Worm (Caenorhabditis elegans) whole organism, L3 larva: Measurements from ENCODE around the gene sru-22.

Experiments
- aly-2 ChIP-seq: fragments of 150-350 bp; optimal IDR thresholded peaks from 2 replicates; lab custom pipeline; 2014; ENCODE audit warnings: missing biosample characterization, missing genetic modification characterization
- ama-1 ChIP-seq: fragments of 150-350 bp; optimal IDR thresholded peaks from 2 replicates; lab custom pipeline; 2018
- ceh-28 ChIP-seq: fragments of 150-350 bp; optimal IDR thresholded peaks from 2 replicates; lab custom pipeline; 2014; ENCODE audit warnings: missing biosample characterization, missing genetic modification reagents, missing genetic modification characterization
- ceh-82 ChIP-seq: fragments of 150-350 bp; optimal IDR thresholded peaks from 2 replicates; lab custom pipeline; 2014; ENCODE audit warnings: missing biosample characterization, missing genetic modification characterization
- daf-12 ChIP-seq: fragments of 150-350 bp; optimal IDR thresholded peaks from 2 replicates; lab custom pipeline; 2014; ENCODE audit warnings: missing biosample characterization, missing genetic modification reagents, missing genetic modification characterization
- egl-27 ChIP-seq: sonication (generic microtip); optimal IDR thresholded peaks from 4 replicates; lab custom pipeline; 2017; ENCODE audit warnings: missing biosample characterization, missing genetic modification reagents, missing genetic modification characterization
- egl-5 ChIP-seq: fragments of 150-350 bp; optimal IDR thresholded peaks from 2 replicates; lab custom pipeline; 2017; ENCODE audit warnings: missing biosample characterization, missing genetic modification reagents, missing genetic modification characterization, inconsistent platforms
- elt-1 ChIP-seq: fragments of 150-350 bp; optimal IDR thresholded peaks from 2 replicates; lab custom pipeline; 2014; ENCODE audit warnings: missing biosample characterization, missing genetic modification characterization
- elt-2 ChIP-seq: sonication (generic microtip); optimal IDR thresholded peaks from 2 replicates; lab custom pipeline; 2016; ENCODE audit warnings: missing genetic modification reagents, mild to moderate bottlenecking, missing genetic modification characterization, missing compliant biosample characterization
- fkh-10 ChIP-seq: sonication (generic microtip); optimal IDR thresholded peaks from 2 replicates; lab custom pipeline; 2017; ENCODE audit warnings: missing biosample characterization, missing genetic modification reagents, missing genetic modification characterization
- fos-1 ChIP-seq: fragments of 150-350 bp; optimal IDR thresholded peaks from 2 replicates; lab custom pipeline; 2014; ENCODE audit warnings: missing biosample characterization, missing genetic modification characterization
- lin-39 ChIP-seq: fragments of 150-350 bp; optimal IDR thresholded peaks from 2 replicates; lab custom pipeline; 2018; ENCODE audit warnings: missing biosample characterization, missing genetic modification reagents, missing genetic modification characterization
- mdl-1 ChIP-seq: fragments of 150-350 bp; optimal IDR thresholded peaks from 2 replicates; lab custom pipeline; 2014; ENCODE audit warnings: missing biosample characterization, missing genetic modification characterization
- mml-1 ChIP-seq: fragments of 150-350 bp; sonication (generic microtip); optimal IDR thresholded peaks from 3 replicates; lab custom pipeline; 2014; ENCODE audit warnings: missing biosample characterization, missing genetic modification characterization
- nfya-1 ChIP-seq: sonication (generic microtip); optimal IDR thresholded peaks from 2 replicates; lab custom pipeline; 2017; ENCODE audit warnings: missing genetic modification characterization, mild to moderate bottlenecking, missing compliant biosample characterization, antibody characterized with exemption, moderate library complexity; ENCODE audit not compliant: insufficient read depth
- nhr-12 ChIP-seq: fragments of 150-350 bp; optimal IDR thresholded peaks from 2 replicates; lab custom pipeline; 2014; ENCODE audit warnings: missing biosample characterization, missing genetic modification characterization
- nhr-237 ChIP-seq: fragments of 150-350 bp; optimal IDR thresholded peaks from 2 replicates; lab custom pipeline; 2014; ENCODE audit warnings: missing biosample characterization, missing genetic modification characterization
- nhr-25 ChIP-seq: sonication (generic microtip); optimal IDR thresholded peaks from 2 replicates; lab custom pipeline; 2017; ENCODE audit warnings: missing biosample characterization, missing genetic modification characterization
- nhr-28 ChIP-seq: fragments of 150-350 bp; optimal IDR thresholded peaks from 2 replicates; lab custom pipeline; 2014; ENCODE audit warnings: missing biosample characterization, missing genetic modification characterization
- nhr-43 ChIP-seq: sonication (generic microtip); optimal IDR thresholded peaks from 2 replicates; lab custom pipeline; 2016; ENCODE audit warnings: mild to moderate bottlenecking, missing genetic modification characterization, missing compliant biosample characterization; ENCODE audit not compliant: poor library complexity, severe bottlenecking
- nhr-67 ChIP-seq: fragments of 150-350 bp; optimal IDR thresholded peaks from 2 replicates; lab custom pipeline; 2014; ENCODE audit warnings: missing biosample characterization, missing genetic modification characterization
- nhr-76 ChIP-seq: fragments of 150-350 bp; sonication (generic microtip); optimal IDR thresholded peaks from 5 replicates; lab custom pipeline; 2014; ENCODE audit warnings: missing biosample characterization, missing genetic modification characterization
- nhr-77 ChIP-seq: fragments of 150-350 bp; optimal IDR thresholded peaks from 2 replicates; lab custom pipeline; 2014; ENCODE audit warnings: missing biosample characterization, missing genetic modification characterization
- pha-4 ChIP-seq: fragments of 150-350 bp; optimal IDR thresholded peaks from 2 replicates; lab custom pipeline; 2014; ENCODE audit warnings: missing biosample characterization, missing genetic modification reagents, missing genetic modification characterization
- pqm-1 ChIP-seq: fragments of 150-350 bp; optimal IDR thresholded peaks from 2 replicates; lab custom pipeline; 2017; ENCODE audit warnings: missing biosample characterization, missing genetic modification characterization, inconsistent platforms
- sea-2 ChIP-seq: fragments of 150-350 bp; sonication (generic microtip); optimal IDR thresholded peaks from 4 replicates; lab custom pipeline; 2014; ENCODE audit warnings: missing biosample characterization, missing genetic modification reagents, missing genetic modification characterization
- skn-1 ChIP-seq: fragments of 150-350 bp; optimal IDR thresholded peaks from 2 replicates; lab custom pipeline; 2014; ENCODE audit warnings: missing biosample characterization, missing genetic modification characterization
- tbx-2 ChIP-seq: sonication (generic microtip); optimal IDR thresholded peaks from 2 replicates; lab custom pipeline; 2016; ENCODE audit warnings: mild to moderate bottlenecking, missing genetic modification characterization, missing compliant biosample characterization
- unc-39 ChIP-seq: sonication (generic microtip); optimal IDR thresholded peaks from 4 replicates; lab custom pipeline; 2017; ENCODE audit warnings: missing biosample characterization, missing genetic modification characterization
- zag-1 ChIP-seq: fragments of 150-350 bp; optimal IDR thresholded peaks from 2 replicates; lab custom pipeline; 2014; ENCODE audit warnings: missing biosample characterization, missing genetic modification characterization
- ztf-11 ChIP-seq: fragments of 150-350 bp; optimal IDR thresholded peaks from 2 replicates; lab custom pipeline; 2014; ENCODE audit warnings: missing biosample characterization, missing genetic modification characterization
- ztf-4 ChIP-seq: fragments of 150-350 bp; optimal IDR thresholded peaks from 2 replicates; lab custom pipeline; 2014; ENCODE audit warnings: missing biosample characterization, missing genetic modification characterization

sru-22 gene

ce11 chrV:16017671-16018070 is 42.9 kb upstream of the sru-22 start, which contains the start of gene srx-43:
TSS of gene srx-43 (plus strand) at chrV:16017971.
- TF ChIP-seq sea-2: no peak
- TF ChIP-seq nhr-43 (tag; lab: Kevin White, UChicago): no peak
- TF ChIP-seq daf-12 (tag; lab: Kevin White, UChicago): no peak

ce11 chrV:16016977-16017376 is 42.2 kb upstream of the sru-22 start:
- no peak for TF ChIP-seq unc-39 (tag; lab: Kevin White, UChicago)
- TF ChIP-seq nhr-12: no peak
- no peak for TF ChIP-seq fos-1 (tag; lab: Kevin White, UChicago)
- no peak for TF ChIP-seq nhr-67 (tag; lab: Kevin White, UChicago)
- TF ChIP-seq daf-12 (tag; lab: Kevin White, UChicago): no peak
- no peak for TF ChIP-seq nhr-77 (tag; lab: Kevin White, UChicago)
- TF ChIP-seq ztf-4 (tag; lab: Kevin White, UChicago): no peak

- TF ChIP-seq unc-39 (tag; lab: Kevin White, UChicago) (no peak), elt-1 (tag; lab: Kevin White, UChicago) (no peak)
- TF ChIP-seq, all 47 proteins: peak for 0
These were observed 40.9 kb upstream of the sru-22 start, which contains the start of gene str-232 for ce11 chrV:16015652-16016051. TSS of gene str-232 (minus strand) at chrV:16015752.

ce11 chrV:16009564-16009963 is 34.8 kb upstream of the sru-22 start, which contains the start of gene str-233:
TSS of gene str-233 (minus strand) at chrV:16009664.
- TF ChIP-seq nhr-237 (tag; lab: Kevin White, UChicago) (no peak), ceh-82 (no peak)
- TF ChIP-seq, all 47 proteins: peak for 0

- TF ChIP-seq mdl-1 (tag; lab: Kevin White, UChicago) (no peak), ceh-28 (tag; lab: Kevin White, UChicago) (no peak), elt-1 (tag; lab: Kevin White, UChicago) (no peak), egl-27 (tag; lab: Kevin White, UChicago) (no peak), aly-2 (tag; lab: Kevin White, UChicago) (no peak), skn-1 (no peak), fkh-10 (GFP tag; lab: Kevin White, UChicago) (no peak), ceh-82 (no peak), nhr-28 (no peak), fos-1 (tag; lab: Kevin White, UChicago) (no peak), lin-39 (tag; lab: Kevin White, UChicago) (no peak), nfya-1 (tag; lab: Kevin White, UChicago) (no peak), egl-5 (tag; lab: Kevin White, UChicago) (no peak), tbx-2 (tag; lab: Kevin White, UChicago) (no peak), nhr-76 (tag; lab: Kevin White, UChicago) (no peak), nhr-77 (tag; lab: Kevin White, UChicago) (no peak), ztf-11 (tag; lab: Kevin White, UChicago) (no peak), nhr-237 (tag; lab: Kevin White, UChicago) (no peak), daf-12 (tag; lab: Kevin White, UChicago) (no peak), nhr-25 (tag; lab: Kevin White, UChicago) (no peak)
These were observed 32.8 kb upstream of the sru-22 start, which contains the start of gene str-231 for ce11 chrV:16007505-16007904. TSS of gene str-231 (minus strand) at chrV:16007605.

ce11 chrV:16002288-16002687 is 27.6 kb upstream of the sru-22 start, which contains the start of gene nhr-63:
TSS of gene nhr-63 (plus strand) at chrV:16002588.
- TF ChIP-seq pqm-1 (tag; lab: Kevin White, UChicago) (no peak), nhr-67 (tag; lab: Kevin White, UChicago) (no peak), fos-1 (tag; lab: Kevin White, UChicago) (no peak), zag-1 (no peak), ceh-28 (tag; lab: Kevin White, UChicago) (no peak), pha-4 (tag; lab: Kevin White, UChicago) (no peak), nhr-43 (tag; lab: Kevin White, UChicago) (no peak), mml-1 (tag; lab: Kevin White, UChicago) (no peak), nhr-237 (tag; lab: Kevin White, UChicago) (no peak), lin-39 (tag; lab: Kevin White, UChicago) (no peak), ztf-11 (tag; lab: Kevin White, UChicago) (no peak), elt-2 (tag; lab: Kevin White, UChicago) (no peak), ama-1 (lab: Kevin White, UChicago) (no peak), aly-2 (tag; lab: Kevin White, UChicago) (no peak)
- TF ChIP-seq, all 47 proteins: peak for 0
